Fruit fly (Drosophila melanogaster) whole organism, embryonic: ENCODE measurements around the gene heix.

Source experiments
- ATbp ChIP-seq: fragments of 200-800 bp; sonication (Bioruptor generic); optimal IDR thresholded peaks from 2 replicates; lab custom pipeline; 2017; ENCODE audit warnings: missing biosample characterization, mild to moderate bottlenecking, missing genetic modification characterization, missing genetic modification reagents
- Ada2b ChIP-seq: fragments of 200-800 bp; sonication (Bioruptor generic); IDR thresholded peaks from 2 replicates; pipeline ENCODE4 v1.3.6; 2022; ENCODE audit warnings: missing biosample characterization, missing genetic modification characterization
- CG10209 ChIP-seq: fragments of 200-800 bp; sonication (Bioruptor generic); optimal IDR thresholded peaks from 3 replicates; lab custom pipeline; 2017; ENCODE audit warnings: missing biosample characterization, mild to moderate bottlenecking, missing genetic modification characterization, missing genetic modification reagents
- CG10267 ChIP-seq: fragments of 200-800 bp; sonication (Bioruptor generic); optimal IDR thresholded peaks from 2 replicates; lab custom pipeline; 2018; ENCODE audit warnings: missing biosample characterization, mild to moderate bottlenecking, missing genetic modification characterization, moderate library complexity
- CG10959 ChIP-seq: fragments of 200-800 bp; sonication (Bioruptor generic); IDR thresholded peaks from 2 replicates; pipeline ENCODE4 v1.3.6; 2022; ENCODE audit warnings: missing biosample characterization, missing genetic modification characterization
- CG12236 ChIP-seq: fragments of 200-800 bp; sonication (Bioruptor generic); optimal IDR thresholded peaks from 2 replicates; lab custom pipeline; 2016; ENCODE audit warnings: missing biosample characterization, missing genetic modification characterization
- CG12391 ChIP-seq: fragments of 200-800 bp; sonication (Bioruptor generic); optimal IDR thresholded peaks from 3 replicates; lab custom pipeline; 2018; ENCODE audit warnings: missing biosample characterization, mild to moderate bottlenecking, missing genetic modification characterization, moderate library complexity
- CG12942 ChIP-seq: fragments of 200-800 bp; sonication (Bioruptor generic); optimal IDR thresholded peaks from 3 replicates; lab custom pipeline; 2016; ENCODE audit warnings: missing biosample characterization, missing genetic modification characterization
- CG14667 ChIP-seq: fragments of 200-800 bp; sonication (Bioruptor generic); IDR thresholded peaks from 2 replicates; pipeline ENCODE4 v1.3.6; 2022; ENCODE audit warnings: missing biosample characterization, missing genetic modification characterization
- CG17186 ChIP-seq: fragments of 200-800 bp; sonication (Bioruptor generic); optimal IDR thresholded peaks from 3 replicates; lab custom pipeline; 2017; ENCODE audit warnings: missing biosample characterization, missing genetic modification reagents, missing genetic modification characterization
- CG43689 ChIP-seq: fragments of 200-800 bp; sonication (Bioruptor generic); IDR thresholded peaks from 2 replicates; pipeline ENCODE4 v1.3.6; 2022; ENCODE audit warnings: missing biosample characterization, missing genetic modification characterization
- CG6765 ChIP-seq: fragments of 200-800 bp; sonication (Bioruptor generic); optimal IDR thresholded peaks from 3 replicates; lab custom pipeline; 2017; ENCODE audit warnings: missing biosample characterization, mild to moderate bottlenecking, missing genetic modification characterization
- CG6854 ChIP-seq: fragments of 200-800 bp; sonication (Bioruptor generic); optimal IDR thresholded peaks from 3 replicates; lab custom pipeline; 2017; ENCODE audit warnings: missing biosample characterization, mild to moderate bottlenecking, missing genetic modification characterization
- CG8765 ChIP-seq: fragments of 200-800 bp; sonication (Bioruptor generic); IDR thresholded peaks from 2 replicates; pipeline ENCODE4 v1.3.6; 2022; ENCODE audit warnings: missing biosample characterization, missing genetic modification characterization
- CrebB ChIP-seq: fragments of 200-800 bp; sonication (Bioruptor generic); optimal IDR thresholded peaks from 3 replicates; lab custom pipeline; 2018; ENCODE audit warnings: missing biosample characterization, mild to moderate bottlenecking, missing genetic modification characterization
- Deaf1 ChIP-seq: fragments of 200-800 bp; optimal IDR thresholded peaks from 3 replicates; lab custom pipeline; 2019; ENCODE audit warnings: missing biosample characterization, mild to moderate bottlenecking, missing genetic modification characterization, moderate library complexity
- Dip2 ChIP-seq: fragments of 200-800 bp; sonication (Bioruptor generic); IDR thresholded peaks from 2 replicates; pipeline ENCODE4 v1.3.6; 2022; ENCODE audit warnings: missing biosample characterization, missing genetic modification characterization
- Dip3 ChIP-seq: fragments of 200-800 bp; sonication (Bioruptor generic); optimal IDR thresholded peaks from 3 replicates; lab custom pipeline; 2016; ENCODE audit warnings: missing biosample characterization, missing genetic modification characterization
- E2f1 ChIP-seq: fragments of 200-800 bp; sonication (Bioruptor generic); IDR thresholded peaks from 2 replicates; pipeline ENCODE4 v1.3.6; 2022; ENCODE audit warnings: missing biosample characterization, missing genetic modification characterization
- Gsc ChIP-seq: fragments of 200-800 bp; sonication (Bioruptor generic); IDR thresholded peaks from 2 replicates; pipeline ENCODE4 v1.3.6; 2022; ENCODE audit warnings: missing biosample characterization, missing genetic modification characterization
- H15 ChIP-seq: fragments of 200-800 bp; sonication (Bioruptor generic); IDR thresholded peaks from 3 replicates; pipeline ENCODE4 v1.3.6; 2022; ENCODE audit warnings: missing biosample characterization, missing genetic modification characterization
- Nf-YB ChIP-seq: fragments of 200-800 bp; sonication (Bioruptor generic); optimal IDR thresholded peaks from 3 replicates; lab custom pipeline; 2019; ENCODE audit warnings: missing biosample characterization, mild to moderate bottlenecking, missing genetic modification characterization, moderate library complexity
- Oli ChIP-seq: fragments of 200-800 bp; sonication (Bioruptor generic); optimal IDR thresholded peaks from 2 replicates; lab custom pipeline; 2018; ENCODE audit warnings: missing biosample characterization, mild to moderate bottlenecking, missing genetic modification characterization, moderate library complexity
- Rfx ChIP-seq: fragments of 200-800 bp; sonication (Bioruptor generic); IDR thresholded peaks from 2 replicates; pipeline ENCODE4 v1.3.6; 2022; ENCODE audit warnings: missing biosample characterization, missing genetic modification characterization
- Taf1 ChIP-seq: fragments of 200-800 bp; sonication (Bioruptor generic); IDR thresholded peaks from 2 replicates; pipeline ENCODE4 v1.3.6; 2022; ENCODE audit warnings: missing biosample characterization, missing genetic modification characterization
- aop ChIP-seq: fragments of 200-800 bp; sonication (Bioruptor generic); IDR thresholded peaks from 2 replicates; pipeline ENCODE4 v1.3.6; 2022; ENCODE audit warnings: missing biosample characterization, missing genetic modification characterization
- az2 ChIP-seq: fragments of 200-800 bp; sonication (Bioruptor generic); optimal IDR thresholded peaks from 3 replicates; lab custom pipeline; 2016; ENCODE audit warnings: missing biosample characterization, missing genetic modification characterization
- bcd ChIP-seq: fragments of 200-800 bp; sonication (Bioruptor generic); optimal IDR thresholded peaks from 2 replicates; lab custom pipeline; 2017; ENCODE audit warnings: missing biosample characterization, mild to moderate bottlenecking, missing genetic modification characterization
- bowl ChIP-seq: fragments of 200-800 bp; sonication (Bioruptor generic); IDR thresholded peaks from 2 replicates; pipeline ENCODE4 v1.3.6; 2022; ENCODE audit warnings: missing biosample characterization, missing genetic modification characterization
- br ChIP-seq: fragments of >200 bp; optimal IDR thresholded peaks from 2 replicates; lab custom pipeline; 2017
- cato ChIP-seq: fragments of 200-800 bp; sonication (Bioruptor generic); optimal IDR thresholded peaks from 2 replicates; lab custom pipeline; 2016; ENCODE audit warnings: missing biosample characterization, missing genetic modification characterization, borderline replicate concordance
- caup ChIP-seq: fragments of 200-800 bp; sonication (Bioruptor generic); optimal IDR thresholded peaks from 3 replicates; lab custom pipeline; 2017; ENCODE audit warnings: missing biosample characterization, mild to moderate bottlenecking, missing genetic modification characterization, moderate library complexity; ENCODE audit not compliant: severe bottlenecking
- dati ChIP-seq: fragments of 200-800 bp; sonication (Bioruptor generic); IDR thresholded peaks from 2 replicates; pipeline ENCODE4 v1.3.6; 2022; ENCODE audit warnings: missing biosample characterization, missing genetic modification characterization
- dmrt99B ChIP-seq: fragments of 200-800 bp; sonication (Bioruptor generic); optimal IDR thresholded peaks from 2 replicates; lab custom pipeline; 2018; ENCODE audit warnings: missing biosample characterization, mild to moderate bottlenecking, missing genetic modification characterization, moderate library complexity
- emc ChIP-seq: fragments of 200-800 bp; sonication (Bioruptor generic); optimal IDR thresholded peaks from 2 replicates; lab custom pipeline; 2016; ENCODE audit warnings: missing biosample characterization, missing genetic modification characterization
- exex ChIP-seq: fragments of 200-800 bp; sonication (Bioruptor generic); optimal IDR thresholded peaks from 4 replicates; lab custom pipeline; 2018; ENCODE audit warnings: missing biosample characterization, mild to moderate bottlenecking, missing genetic modification characterization, moderate library complexity
- eyg ChIP-seq: fragments of 200-800 bp; sonication (Bioruptor generic); optimal IDR thresholded peaks from 3 replicates; lab custom pipeline; 2016; ENCODE audit warnings: missing biosample characterization, missing genetic modification characterization
- gce ChIP-seq: fragments of 200-800 bp; sonication (Bioruptor generic); IDR thresholded peaks from 3 replicates; pipeline ENCODE4 v1.3.6; 2022; ENCODE audit warnings: missing biosample characterization, missing genetic modification characterization
- gcm2 ChIP-seq: fragments of 200-800 bp; sonication (Bioruptor generic); optimal IDR thresholded peaks from 2 replicates; lab custom pipeline; 2016; ENCODE audit warnings: missing biosample characterization, missing genetic modification characterization
- gsb-n ChIP-seq: fragments of 200-800 bp; sonication (Bioruptor generic); optimal IDR thresholded peaks from 3 replicates; lab custom pipeline; 2018; ENCODE audit warnings: missing biosample characterization, mild to moderate bottlenecking, missing genetic modification characterization
- ham ChIP-seq: fragments of 200-800 bp; sonication (Bioruptor generic); IDR thresholded peaks from 2 replicates; pipeline ENCODE4 v1.3.6; 2022; ENCODE audit warnings: missing biosample characterization, missing genetic modification characterization
- inv ChIP-seq: fragments of 200-800 bp; sonication (Bioruptor generic); IDR thresholded peaks from 2 replicates; pipeline ENCODE4 v1.3.6; 2022; ENCODE audit warnings: missing biosample characterization, missing genetic modification characterization; ENCODE audit not compliant: partially characterized antibody
- ken ChIP-seq: fragments of 200-800 bp; sonication (Bioruptor generic); IDR thresholded peaks from 3 replicates; pipeline ENCODE4 v1.3.6; 2022; ENCODE audit warnings: missing biosample characterization, missing genetic modification characterization
- otp ChIP-seq: fragments of 200-800 bp; sonication (Bioruptor generic); IDR thresholded peaks from 3 replicates; pipeline ENCODE4, ENCODE4 v1.3.6; 2022; ENCODE audit warnings: missing biosample characterization, missing genetic modification characterization
- p53 ChIP-seq: fragments of 200-800 bp; sonication (Bioruptor generic); optimal IDR thresholded peaks from 2 replicates; lab custom pipeline; 2016; ENCODE audit warnings: missing biosample characterization, missing genetic modification characterization
- repo ChIP-seq: fragments of 200-800 bp; sonication (Bioruptor generic); optimal IDR thresholded peaks from 2 replicates; lab custom pipeline; 2016; ENCODE audit warnings: missing biosample characterization, missing genetic modification characterization
- shn ChIP-seq: fragments of 200-800 bp; sonication (Bioruptor generic); optimal IDR thresholded peaks from 3 replicates; lab custom pipeline; 2016; ENCODE audit warnings: missing biosample characterization, missing genetic modification characterization
- sqz ChIP-seq: fragments of 200-800 bp; sonication (Bioruptor generic); optimal IDR thresholded peaks from 3 replicates; lab custom pipeline; 2018; ENCODE audit warnings: missing biosample characterization, mild to moderate bottlenecking, missing genetic modification characterization
- tgo ChIP-seq: fragments of 200-800 bp; sonication (Bioruptor generic); IDR thresholded peaks from 3 replicates; pipeline ENCODE4 v1.3.6; 2022; ENCODE audit warnings: missing biosample characterization, missing genetic modification characterization
- tin ChIP-seq: fragments of 200-800 bp; sonication (Bioruptor generic); optimal IDR thresholded peaks from 3 replicates; lab custom pipeline; 2016; ENCODE audit warnings: missing biosample characterization, missing genetic modification characterization
- vnd ChIP-seq: fragments of 200-800 bp; sonication (Bioruptor generic); IDR thresholded peaks from 3 replicates; pipeline ENCODE4 v1.3.6; 2022; ENCODE audit warnings: missing biosample characterization, missing genetic modification characterization; ENCODE audit not compliant: partially characterized antibody
- yki ChIP-seq: fragments of >200 bp; optimal IDR thresholded peaks from 3 replicates; lab custom pipeline; 2018

The heix gene

dm6 chr2L:16270667-16271485 lies 28.8 kb downstream of the heix start (continued):
- TF ChIP-seq repo (GFP tag; lab: Kevin White, UChicago) (no peak), CG17186 (GFP tag; lab: Kevin White, UChicago) (no peak), ken (no peak), yki (no peak), tgo (GFP tag; lab: Robert Waterston, UW) (no peak), ham (GFP tag; lab: Robert Waterston, UW) (no peak), CG12391 (tag; lab: Kevin White, UChicago) (peak; percentile 35), exex (no peak), Dip2 (GFP tag; lab: Robert Waterston, UW) (no peak), tin (GFP tag; lab: Kevin White, UChicago) (no peak), aop (no peak), E2f1 (GFP tag; lab: Robert Waterston, UW) (no peak), bcd (GFP tag; lab: Kevin White, UChicago) (peak; percentile 46), vnd (no peak), Ada2b (no peak), az2 (GFP tag; lab: Kevin White, UChicago) (no peak), CG10209 (peak; percentile 33), otp (GFP tag; lab: Robert Waterston, UW) (no peak), CG6765 (GFP tag; lab: Kevin White, UChicago) (no peak), caup (GFP tag; lab: Kevin White, UChicago) (peak; percentile 1), CG14667 (GFP tag; lab: Robert Waterston, UW) (no peak), H15 (GFP tag; lab: Robert Waterston, UW) (no peak), CrebB (tag; lab: Kevin White, UChicago) (no peak), CG8765 (GFP tag; lab: Robert Waterston, UW) (no peak), CG6854 (GFP tag; lab: Kevin White, UChicago) (no peak), dati (GFP tag; lab: Robert Waterston, UW) (no peak), eyg (GFP tag; lab: Kevin White, UChicago) (no peak), Dip3 (peak; percentile 37), gsb-n (no peak), Oli (tag; lab: Kevin White, UChicago) (peak; percentile 38), CG10267 (tag; lab: Kevin White, UChicago) (no peak), CG12236 (GFP tag; lab: Kevin White, UChicago) (no peak), cato (GFP tag; lab: Kevin White, UChicago) (no peak), bowl (no peak), sqz (no peak), CG10959 (GFP tag; lab: Robert Waterston, UW) (no peak), emc (GFP tag; lab: Kevin White, UChicago) (no peak), dmrt99B (tag; lab: Kevin White, UChicago) (no peak), Nf-YB (no peak), shn (no peak), p53 (GFP tag; lab: Kevin White, UChicago) (no peak), CG43689 (no peak), inv (GFP tag; lab: Robert Waterston, UW) (no peak), Deaf1 (peak; percentile 6), gcm2 (GFP tag; lab: Kevin White, UChicago) (no peak), Rfx (GFP tag; lab: Robert Waterston, UW) (no peak), CG12942 (peak; percentile 9), ATbp (no peak), br (no peak), Taf1 (GFP tag; lab: Robert Waterston, UW) (no peak), Gsc (GFP tag; lab: Robert Waterston, UW) (no peak), gce (GFP tag; lab: Robert Waterston, UW) (no peak)
